Worm (Caenorhabditis elegans) whole organism, L3 larva: ENCODE measurements around the gene gyg-1.

Source experiments
- ZK546.5 ChIP-seq: sonication (generic microtip); optimal IDR thresholded peaks from 2 replicates; lab custom pipeline; 2017; ENCODE audit warnings: missing biosample characterization, missing genetic modification characterization
- ceh-82 ChIP-seq: fragments of 150-350 bp; optimal IDR thresholded peaks from 2 replicates; lab custom pipeline; 2014; ENCODE audit warnings: missing biosample characterization, missing genetic modification characterization
- daf-12 ChIP-seq: fragments of 150-350 bp; optimal IDR thresholded peaks from 2 replicates; lab custom pipeline; 2014; ENCODE audit warnings: missing biosample characterization, missing genetic modification reagents, missing genetic modification characterization
- egl-27 ChIP-seq: sonication (generic microtip); optimal IDR thresholded peaks from 4 replicates; lab custom pipeline; 2017; ENCODE audit warnings: missing biosample characterization, missing genetic modification reagents, missing genetic modification characterization
- elt-2 ChIP-seq: sonication (generic microtip); optimal IDR thresholded peaks from 2 replicates; lab custom pipeline; 2016; ENCODE audit warnings: missing genetic modification reagents, mild to moderate bottlenecking, missing genetic modification characterization, missing compliant biosample characterization
- lin-15B ChIP-seq: fragments of 150-350 bp; optimal IDR thresholded peaks from 2 replicates; lab custom pipeline; 2014; ENCODE audit warnings: missing biosample characterization, missing genetic modification characterization
- lin-39 ChIP-seq: fragments of 150-350 bp; optimal IDR thresholded peaks from 2 replicates; lab custom pipeline; 2018; ENCODE audit warnings: missing biosample characterization, missing genetic modification reagents, missing genetic modification characterization
- nfya-1 ChIP-seq: sonication (generic microtip); optimal IDR thresholded peaks from 2 replicates; lab custom pipeline; 2017; ENCODE audit warnings: missing genetic modification characterization, mild to moderate bottlenecking, missing compliant biosample characterization, antibody characterized with exemption, moderate library complexity; ENCODE audit not compliant: insufficient read depth
- nhr-25 ChIP-seq: sonication (generic microtip); optimal IDR thresholded peaks from 2 replicates; lab custom pipeline; 2017; ENCODE audit warnings: missing biosample characterization, missing genetic modification characterization
- pha-4 ChIP-seq: fragments of 150-350 bp; optimal IDR thresholded peaks from 2 replicates; lab custom pipeline; 2014; ENCODE audit warnings: missing biosample characterization, missing genetic modification reagents, missing genetic modification characterization
- unc-62 ChIP-seq: fragments of 150-350 bp; sonication (generic microtip); optimal IDR thresholded peaks from 4 replicates; lab custom pipeline; 2014; ENCODE audit warnings: missing biosample characterization, missing genetic modification reagents, missing genetic modification characterization

DNA sequence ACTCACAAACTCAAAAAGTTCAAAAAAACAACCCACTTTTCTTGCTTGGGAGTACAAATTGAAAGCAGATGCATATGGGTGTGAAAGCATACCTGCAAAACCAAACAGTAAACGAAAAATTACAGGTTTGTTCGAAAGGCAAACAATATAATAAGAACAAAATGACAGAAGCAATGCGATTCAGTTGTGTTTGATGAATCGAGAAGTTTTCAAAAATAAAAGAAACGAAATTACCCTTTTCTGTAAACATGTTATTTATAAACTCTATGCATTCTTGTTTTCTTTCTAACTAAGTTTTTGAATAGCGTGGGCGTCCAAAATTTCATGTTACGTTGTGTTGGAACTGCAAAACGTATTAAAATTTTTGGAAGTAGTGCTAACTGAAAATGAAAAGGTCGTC lies 28.5 kb upstream of the gyg-1 start, which contains the start of gene sox-4:
- TF ChIP-seq ZK546.5, result no peak
- no peak for TF ChIP-seq lin-15B (tag; lab: Kevin White, UChicago)
- no peak for TF ChIP-seq daf-12 (tag; lab: Kevin White, UChicago)
- no peak for TF ChIP-seq nfya-1 (tag; lab: Kevin White, UChicago)
- no peak for TF ChIP-seq pha-4 (tag; lab: Kevin White, UChicago)
- TF ChIP-seq lin-39, result no peak
- TF ChIP-seq egl-27, result no peak
- TF ChIP-seq elt-2 (tag; lab: Kevin White, UChicago), result no peak
- TF ChIP-seq ceh-82 (tag; lab: Kevin White, UChicago), result no peak
- TF ChIP-seq nhr-25 (tag; lab: Kevin White, UChicago), result no peak
- no peak for TF ChIP-seq unc-62 (GFP tag; lab: Kevin White, UChicago)
